Worm (Caenorhabditis elegans): ENCODE data around the gene vab-19.

ce11 chrII:2421185-2421584 is 21.9 kb upstream of the vab-19 start:
- no peak for TF ChIP-seq ama-1 (optimal IDR thresholded peaks at IDR 0.05)
- no peak for TF ChIP-seq tbx-37 (GFP tag; conservative IDR thresholded peaks at IDR 0.05)
